Fruit fly (Drosophila melanogaster) S2 (cell line): ENCODE data around the gene CG31157.

ENCODE experiments used
- CG8478 ChIP-seq: fragments of >200 bp; optimal IDR thresholded peaks from 2 replicates; lab custom pipeline; 2018
- CTCF ChIP-seq, 2 experiments: fragments of >200 bp; optimal IDR thresholded peaks; 2 replicates each; lab custom pipeline; 2018

dm6 chr3R:13039037-13039583, 8.4 kb upstream of the CG31157 start:
- TF ChIP-seq CG8478 (lab: Kevin White, UChicago) (no peak), CTCF (optimal IDR thresholded peaks at IDR 0.05; lab: Kevin White, UChicago) (no peak)
